Worm (Caenorhabditis elegans): Measurements from ENCODE around the gene npr-12.

npr-12 gene

ce11 chrIV:6956668-6957067 lies 19.2 kb upstream of the npr-12 start:
- TF ChIP-seq ceh-83 (GFP tag; optimal IDR thresholded peaks at IDR 0.05) (no peak), ces-1 (GFP tag; optimal IDR thresholded peaks at IDR 0.05) (peak; percentile 96)

ce11 chrIV:6954682-6955081 lies 17.2 kb upstream of the npr-12 start:
- TF ChIP-seq elt-3 (tag; optimal IDR thresholded peaks at IDR 0.05) (no peak), ces-1 (GFP tag; optimal IDR thresholded peaks at IDR 0.05) (peak; percentile 4)

- TF ChIP-seq cnd-1 (tag; optimal IDR thresholded peaks at IDR 0.05) (no peak), ces-1 (GFP tag; optimal IDR thresholded peaks at IDR 0.05) (peak; percentile 8)
These were observed 13.8 kb upstream of the npr-12 start for ce11 chrIV:6951259-6951658.

ce11 chrIV:6946832-6947231 lies 9.4 kb upstream of the npr-12 start:
- TF ChIP-seq unc-62 (GFP tag; optimal IDR thresholded peaks at IDR 0.05) = peak; percentile 95
- no peak for TF ChIP-seq ceh-83 (GFP tag; optimal IDR thresholded peaks at IDR 0.05)
- TF ChIP-seq unc-120 (tag; optimal IDR thresholded peaks at IDR 0.05; ENCODE audit: poor library complexity, severe bottlenecking) = peak; percentile 27
- no peak for TF ChIP-seq nhr-28 (tag; optimal IDR thresholded peaks at IDR 0.05)
- no peak for TF ChIP-seq nhr-237 (tag; optimal IDR thresholded peaks at IDR 0.05)
- TF ChIP-seq sptf-1 (tag; optimal IDR thresholded peaks at IDR 0.05) = no peak
- TF ChIP-seq hlh-1 (tag; optimal IDR thresholded peaks at IDR 0.05) = peak; percentile 92
- no peak for TF ChIP-seq tbx-8 (GFP tag; optimal IDR thresholded peaks at IDR 0.05)

- TF ChIP-seq nhr-237 (tag; optimal IDR thresholded peaks at IDR 0.05) = no peak
- no peak for TF ChIP-seq M03D4.4 (tag; optimal IDR thresholded peaks at IDR 0.05)
- TF ChIP-seq pha-4 (tag; optimal IDR thresholded peaks at IDR 0.05) = no peak
- no peak for TF ChIP-seq elt-1 (tag; optimal IDR thresholded peaks at IDR 0.05; ENCODE audit: borderline replicate concordance, insufficient read depth)
- no peak for TF ChIP-seq unc-62 (GFP tag; optimal IDR thresholded peaks at IDR 0.05)
- TF ChIP-seq ces-1 (GFP tag; optimal IDR thresholded peaks at IDR 0.05) = no peak
- TF ChIP-seq nhr-76 (tag; optimal IDR thresholded peaks at IDR 0.05) = no peak
- no peak for TF ChIP-seq ztf-11 (tag; optimal IDR thresholded peaks at IDR 0.05)
- no peak for TF ChIP-seq cnd-1 (tag; optimal IDR thresholded peaks at IDR 0.05)
- no peak for TF ChIP-seq nhr-12 (tag; optimal IDR thresholded peaks at IDR 0.05)
- TF ChIP-seq lin-32 (GFP tag; optimal IDR thresholded peaks at IDR 0.05) = no peak
These were observed 3.7 kb upstream of the npr-12 start for ce11 chrIV:6941101-6941500.

- TF ChIP-seq sptf-1 (tag; optimal IDR thresholded peaks at IDR 0.05) (no peak), lin-13 (tag; optimal IDR thresholded peaks at IDR 0.05) (no peak), ces-1 (GFP tag; optimal IDR thresholded peaks at IDR 0.05) (no peak), mls-2 (tag; optimal IDR thresholded peaks at IDR 0.05) (no peak)
These were observed 9.0 kb downstream of the npr-12 start, which contains the start of gene cest-6 for ce11 chrIV:6928417-6928816. TSS of gene cest-6 (minus strand) at chrIV:6928517.

ce11 chrIV:6925520-6925919 lies 11.9 kb downstream of the npr-12 start:
- no peak for TF ChIP-seq ham-2 (GFP tag; optimal IDR thresholded peaks at IDR 0.05)
- peak; percentile 54 for TF ChIP-seq elt-1 (tag; optimal IDR thresholded peaks at IDR 0.05; ENCODE audit: borderline replicate concordance, insufficient read depth)

ce11 chrIV:6923070-6923469 lies 14.4 kb downstream of the npr-12 start, which contains the start of gene T22D1.1:
TSS of gene T22D1.1 (plus strand) at chrIV:6923370.
- TF ChIP-seq flh-1 (GFP tag; optimal IDR thresholded peaks at IDR 0.05) (no peak), ceh-39 (tag; optimal IDR thresholded peaks at IDR 0.05) (no peak), nhr-237 (tag; optimal IDR thresholded peaks at IDR 0.05) (no peak), mab-5 (tag; optimal IDR thresholded peaks at IDR 0.05) (no peak), nhr-2 (tag; optimal IDR thresholded peaks at IDR 0.05) (no peak), ces-1 (GFP tag; optimal IDR thresholded peaks at IDR 0.05) (no peak), ztf-11 (tag; optimal IDR thresholded peaks at IDR 0.05) (no peak), pha-4 (tag; optimal IDR thresholded peaks at IDR 0.05) (no peak), snpc-4 (tag; optimal IDR thresholded peaks at IDR 0.05) (no peak), lsy-2 (tag; optimal IDR thresholded peaks at IDR 0.05) (no peak), drap-1 (GFP tag; optimal IDR thresholded peaks at IDR 0.05) (no peak), ceh-83 (GFP tag; optimal IDR thresholded peaks at IDR 0.05) (no peak), bed-3 (GFP tag; optimal IDR thresholded peaks at IDR 0.05) (no peak), nhr-12 (tag; optimal IDR thresholded peaks at IDR 0.05) (no peak), nhr-76 (tag; optimal IDR thresholded peaks at IDR 0.05) (no peak), ham-2 (GFP tag; optimal IDR thresholded peaks at IDR 0.05) (no peak), cnd-1 (tag; optimal IDR thresholded peaks at IDR 0.05) (no peak), hlh-1 (tag; optimal IDR thresholded peaks at IDR 0.05) (no peak)

Measured in whole organism, mixed stage, embryonic.